Worm (Caenorhabditis elegans): ENCODE results near the gene str-226.

- TF ChIP-seq pqm-1 (tag; optimal IDR thresholded peaks at IDR 0.05) = no peak
- no peak for TF ChIP-seq lin-39 (tag; optimal IDR thresholded peaks at IDR 0.05)
- no peak for TF ChIP-seq fos-1 (tag; optimal IDR thresholded peaks at IDR 0.05)
- TF ChIP-seq nhr-12 (tag; optimal IDR thresholded peaks at IDR 0.05) = no peak
- no peak for TF ChIP-seq ama-1 (optimal IDR thresholded peaks at IDR 0.05)
- TF ChIP-seq nhr-76 (tag; optimal IDR thresholded peaks at IDR 0.05) = no peak
- no peak for TF ChIP-seq ceh-9 (tag; optimal IDR thresholded peaks at IDR 0.05)
- no peak for TF ChIP-seq sea-2 (GFP tag; optimal IDR thresholded peaks at IDR 0.05)
- no peak for TF ChIP-seq pha-4 (tag; optimal IDR thresholded peaks at IDR 0.05)
Observed at ce11 chrV:3507691-3508090, 4.8 kb upstream of the str-226 start, which contains the start of gene str-225.

Data from whole organism, L3 larva.